Worm (Caenorhabditis elegans) whole organism, early embryonic: ENCODE results near the gene T04A11.1.

Source experiments
- F13C5.2 ChIP-seq: sonication (generic microtip); optimal IDR thresholded peaks from 2 replicates; lab custom pipeline; 2017; ENCODE audit warnings: mild to moderate bottlenecking, missing genetic modification characterization, inconsistent platforms, missing compliant biosample characterization
- aly-1 ChIP-seq: sonication (generic microtip); optimal IDR thresholded peaks from 2 replicates; lab custom pipeline; 2016; ENCODE audit warnings: missing genetic modification characterization, missing compliant biosample characterization
- ets-7 ChIP-seq: sonication (generic microtip); optimal IDR thresholded peaks from 2 replicates; lab custom pipeline; 2016; ENCODE audit warnings: missing genotype, missing genetic modification characterization, missing compliant biosample characterization
- flt-1 ChIP-seq: fragments of 200-800 bp; sonication (Bioruptor generic); IDR thresholded peaks from 2 replicates; pipeline ENCODE4 v1.3.6; 2022; ENCODE audit warnings: missing genetic modification characterization, missing compliant biosample characterization
- hmbx-1 ChIP-seq: sonication (generic microtip); optimal IDR thresholded peaks from 2 replicates; lab custom pipeline; 2016; ENCODE audit warnings: mild to moderate bottlenecking, missing genetic modification characterization, missing compliant biosample characterization
- scrt-1 ChIP-seq: fragments of 200-800 bp; sonication (Bioruptor generic); IDR thresholded peaks from 2 replicates; pipeline ENCODE4 v1.3.6; 2022; ENCODE audit warnings: missing genetic modification characterization, missing compliant biosample characterization
- sea-1 ChIP-seq: fragments of 200-800 bp; sonication (Bioruptor generic); conservative IDR thresholded peaks from 2 replicates; pipeline ENCODE4 v1.3.6; 2022; ENCODE audit warnings: missing genetic modification characterization, missing compliant biosample characterization

- TF ChIP-seq F13C5.2 (tag; lab: Kevin White, UChicago): no peak
- TF ChIP-seq sea-1 (GFP tag; lab: Robert Waterston, UW): no peak
- TF ChIP-seq hmbx-1 (tag; lab: Kevin White, UChicago): no peak
- TF ChIP-seq flt-1 (GFP tag; lab: Robert Waterston, UW): no peak
- no peak for TF ChIP-seq scrt-1 (GFP tag; lab: Robert Waterston, UW)
- no peak for TF ChIP-seq aly-1 (tag; lab: Kevin White, UChicago)
- no peak for TF ChIP-seq ets-7 (tag; lab: Kevin White, UChicago)
Measured at ce11 chrIV:12432340-12432739, 44.5 kb downstream of the T04A11.1 start, which contains the start of gene clec-184.
